Worm (Caenorhabditis elegans) whole organism, L4/young adult: ENCODE data around the gene K01D12.7.

Experiments
- W03F9.2 ChIP-seq: fragments of 150-350 bp; optimal IDR thresholded peaks from 2 replicates; lab custom pipeline; 2014; ENCODE audit warnings: missing biosample characterization, missing genetic modification characterization
- dao-5 ChIP-seq: sonication (generic microtip); optimal IDR thresholded peaks from 2 replicates; lab custom pipeline; 2016; ENCODE audit warnings: missing genotype, missing genetic modification characterization, moderate library complexity, missing compliant biosample characterization
- him-1 ChIP-seq: sonication (generic microtip); optimal IDR thresholded peaks from 2 replicates; lab custom pipeline; 2016; ENCODE audit warnings: missing genotype, missing genetic modification reagents, missing genetic modification characterization, missing compliant biosample characterization

- TF ChIP-seq him-1 (tag; lab: Kevin White, UChicago) (no peak), W03F9.2 (tag; lab: Kevin White, UChicago) (no peak), dao-5 (tag; lab: Kevin White, UChicago) (no peak)
These were observed 31.8 kb downstream of the K01D12.7 start, which contains the start of gene gcy-13 for ce11 chrV:12369437-12369836.
